Worm (Caenorhabditis elegans) whole organism, L3 larva: ENCODE data around the gene madf-5.

Source experiments
- R02D3.7 ChIP-seq: fragments of 150-350 bp; optimal IDR thresholded peaks from 2 replicates; lab custom pipeline; 2014; ENCODE audit warnings: missing biosample characterization, missing genetic modification characterization
- ceh-16 ChIP-seq: sonication (generic microtip); optimal IDR thresholded peaks from 2 replicates; lab custom pipeline; 2017; ENCODE audit warnings: missing biosample characterization, missing genetic modification characterization
- ceh-28 ChIP-seq: fragments of 150-350 bp; optimal IDR thresholded peaks from 2 replicates; lab custom pipeline; 2014; ENCODE audit warnings: missing biosample characterization, missing genetic modification reagents, missing genetic modification characterization
- ceh-82 ChIP-seq: fragments of 150-350 bp; optimal IDR thresholded peaks from 2 replicates; lab custom pipeline; 2014; ENCODE audit warnings: missing biosample characterization, missing genetic modification characterization
- ceh-9 ChIP-seq: sonication (generic microtip); optimal IDR thresholded peaks from 2 replicates; lab custom pipeline; 2018; ENCODE audit warnings: missing biosample characterization, missing genetic modification characterization
- daf-12 ChIP-seq: fragments of 150-350 bp; optimal IDR thresholded peaks from 2 replicates; lab custom pipeline; 2014; ENCODE audit warnings: missing biosample characterization, missing genetic modification reagents, missing genetic modification characterization
- elt-1 ChIP-seq: fragments of 150-350 bp; optimal IDR thresholded peaks from 2 replicates; lab custom pipeline; 2014; ENCODE audit warnings: missing biosample characterization, missing genetic modification characterization
- elt-3 ChIP-seq, 3 experiments: fragments of 150-350 bp in 1 of 3; sonication (generic microtip) in 2 of 3; optimal IDR thresholded peaks; 2 replicates in 2 of 3; 4 replicates in 1 of 3; lab custom pipeline; 2014 to 2017; ENCODE audit warnings: missing biosample characterization in 3 of 3, missing genetic modification characterization in 3 of 3
- fkh-2 ChIP-seq: fragments of 150-350 bp; optimal IDR thresholded peaks from 2 replicates; lab custom pipeline; 2014; ENCODE audit warnings: missing biosample characterization, missing genetic modification reagents, missing genetic modification characterization
- hmg-11 ChIP-seq: sonication (generic microtip); optimal IDR thresholded peaks from 2 replicates; lab custom pipeline; 2016; ENCODE audit warnings: missing genetic modification characterization, missing compliant biosample characterization
- jun-1 ChIP-seq: fragments of 150-350 bp; optimal IDR thresholded peaks from 2 replicates; lab custom pipeline; 2014; ENCODE audit warnings: missing biosample characterization, missing genetic modification reagents, missing genetic modification characterization
- lin-15B ChIP-seq: fragments of 150-350 bp; optimal IDR thresholded peaks from 2 replicates; lab custom pipeline; 2014; ENCODE audit warnings: missing biosample characterization, missing genetic modification characterization
- lsy-12 ChIP-seq: sonication (generic microtip); optimal IDR thresholded peaks from 2 replicates; lab custom pipeline; 2016; ENCODE audit warnings: mild to moderate bottlenecking, missing genetic modification characterization, missing compliant biosample characterization
- mdl-1 ChIP-seq: fragments of 150-350 bp; optimal IDR thresholded peaks from 2 replicates; lab custom pipeline; 2014; ENCODE audit warnings: missing biosample characterization, missing genetic modification characterization
- mml-1 ChIP-seq: fragments of 150-350 bp; sonication (generic microtip); optimal IDR thresholded peaks from 3 replicates; lab custom pipeline; 2014; ENCODE audit warnings: missing biosample characterization, missing genetic modification characterization
- nfya-1 ChIP-seq: sonication (generic microtip); optimal IDR thresholded peaks from 2 replicates; lab custom pipeline; 2017; ENCODE audit warnings: missing genetic modification characterization, mild to moderate bottlenecking, missing compliant biosample characterization, antibody characterized with exemption, moderate library complexity; ENCODE audit not compliant: insufficient read depth
- nhr-12 ChIP-seq: fragments of 150-350 bp; optimal IDR thresholded peaks from 2 replicates; lab custom pipeline; 2014; ENCODE audit warnings: missing biosample characterization, missing genetic modification characterization
- nhr-23 ChIP-seq: fragments of 150-350 bp; optimal IDR thresholded peaks from 2 replicates; lab custom pipeline; 2014; ENCODE audit warnings: missing biosample characterization, missing genetic modification reagents, missing genetic modification characterization
- nhr-237 ChIP-seq: fragments of 150-350 bp; optimal IDR thresholded peaks from 2 replicates; lab custom pipeline; 2014; ENCODE audit warnings: missing biosample characterization, missing genetic modification characterization
- nhr-25 ChIP-seq: sonication (generic microtip); optimal IDR thresholded peaks from 2 replicates; lab custom pipeline; 2017; ENCODE audit warnings: missing biosample characterization, missing genetic modification characterization
- nhr-28 ChIP-seq: fragments of 150-350 bp; optimal IDR thresholded peaks from 2 replicates; lab custom pipeline; 2014; ENCODE audit warnings: missing biosample characterization, missing genetic modification characterization
- nhr-67 ChIP-seq: fragments of 150-350 bp; optimal IDR thresholded peaks from 2 replicates; lab custom pipeline; 2014; ENCODE audit warnings: missing biosample characterization, missing genetic modification characterization
- nhr-77 ChIP-seq: fragments of 150-350 bp; optimal IDR thresholded peaks from 2 replicates; lab custom pipeline; 2014; ENCODE audit warnings: missing biosample characterization, missing genetic modification characterization
- pqm-1 ChIP-seq: fragments of 150-350 bp; optimal IDR thresholded peaks from 2 replicates; lab custom pipeline; 2017; ENCODE audit warnings: missing biosample characterization, missing genetic modification characterization, inconsistent platforms
- sea-2 ChIP-seq: fragments of 150-350 bp; sonication (generic microtip); optimal IDR thresholded peaks from 4 replicates; lab custom pipeline; 2014; ENCODE audit warnings: missing biosample characterization, missing genetic modification reagents, missing genetic modification characterization
- skn-1 ChIP-seq: fragments of 150-350 bp; optimal IDR thresholded peaks from 2 replicates; lab custom pipeline; 2014; ENCODE audit warnings: missing biosample characterization, missing genetic modification characterization
- snpc-4 ChIP-seq: fragments of 150-350 bp; optimal IDR thresholded peaks from 2 replicates; lab custom pipeline; 2014; ENCODE audit warnings: missing biosample characterization, missing genetic modification characterization
- tbx-2 ChIP-seq: sonication (generic microtip); optimal IDR thresholded peaks from 2 replicates; lab custom pipeline; 2016; ENCODE audit warnings: mild to moderate bottlenecking, missing genetic modification characterization, missing compliant biosample characterization
- unc-39 ChIP-seq: sonication (generic microtip); optimal IDR thresholded peaks from 4 replicates; lab custom pipeline; 2017; ENCODE audit warnings: missing biosample characterization, missing genetic modification characterization
- unc-62 ChIP-seq: fragments of 150-350 bp; sonication (generic microtip); optimal IDR thresholded peaks from 4 replicates; lab custom pipeline; 2014; ENCODE audit warnings: missing biosample characterization, missing genetic modification reagents, missing genetic modification characterization
- zag-1 ChIP-seq: fragments of 150-350 bp; optimal IDR thresholded peaks from 2 replicates; lab custom pipeline; 2014; ENCODE audit warnings: missing biosample characterization, missing genetic modification characterization
- ztf-11 ChIP-seq: fragments of 150-350 bp; optimal IDR thresholded peaks from 2 replicates; lab custom pipeline; 2014; ENCODE audit warnings: missing biosample characterization, missing genetic modification characterization
- ztf-4 ChIP-seq: fragments of 150-350 bp; optimal IDR thresholded peaks from 2 replicates; lab custom pipeline; 2014; ENCODE audit warnings: missing biosample characterization, missing genetic modification characterization

madf-5 gene

DNA sequence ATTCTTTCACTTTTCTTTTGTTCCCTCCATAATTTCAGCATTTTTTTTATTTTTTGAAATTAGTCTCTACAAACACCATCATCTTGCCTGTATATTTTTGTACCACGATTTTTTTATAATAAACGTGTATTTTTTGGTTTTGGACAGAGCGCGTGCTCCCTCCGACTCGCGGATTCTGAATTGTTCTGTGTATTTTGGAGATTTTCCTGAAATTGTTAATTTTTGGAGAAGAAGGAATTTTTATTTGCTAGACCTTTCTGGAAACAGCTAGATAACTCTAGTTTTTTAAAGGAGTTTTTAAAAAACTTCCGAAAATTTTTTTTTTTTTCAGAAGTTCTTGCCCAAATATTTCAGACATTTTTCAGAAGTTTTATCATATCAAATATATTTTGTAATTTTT, 3.0 kb downstream of the madf-5 start, which contains the start of gene C01G12.13:
Gene C01G12.13 (plus strand): TSS at position 301 of the 400 bp plus-strand sequence.
- TF ChIP-seq ztf-4 (tag; lab: Kevin White, UChicago): no peak
- TF ChIP-seq nhr-67 (tag; lab: Kevin White, UChicago): no peak
- no peak for TF ChIP-seq ztf-11 (tag; lab: Kevin White, UChicago)
- TF ChIP-seq lin-15B (tag; lab: Kevin White, UChicago): no peak

DNA sequence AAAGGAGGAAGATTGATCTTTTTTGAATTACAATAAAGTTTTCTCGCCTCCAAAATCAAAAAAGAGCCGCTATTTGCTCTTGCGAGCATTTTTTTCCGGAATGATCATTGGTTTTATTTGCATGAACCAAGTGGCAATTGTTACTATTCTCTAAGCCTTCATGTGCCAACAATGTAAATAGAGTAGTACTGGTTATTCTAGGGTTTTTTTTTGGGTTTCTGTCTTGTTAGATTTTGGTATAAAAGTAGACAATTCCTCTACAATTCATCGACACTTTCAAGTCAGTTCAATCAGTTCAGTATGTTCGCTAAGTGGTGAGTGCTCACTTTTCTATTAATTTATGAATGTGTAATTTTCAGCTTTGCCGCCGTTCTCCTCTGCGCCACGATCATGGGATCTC, 4.6 kb downstream of the madf-5 start, which contains the start of gene nspb-7:
Gene nspb-7 (plus strand): TSS at position 301 of the 400 bp plus-strand sequence.
- TF ChIP-seq unc-39 (no peak), nhr-25 (no peak)

DNA sequence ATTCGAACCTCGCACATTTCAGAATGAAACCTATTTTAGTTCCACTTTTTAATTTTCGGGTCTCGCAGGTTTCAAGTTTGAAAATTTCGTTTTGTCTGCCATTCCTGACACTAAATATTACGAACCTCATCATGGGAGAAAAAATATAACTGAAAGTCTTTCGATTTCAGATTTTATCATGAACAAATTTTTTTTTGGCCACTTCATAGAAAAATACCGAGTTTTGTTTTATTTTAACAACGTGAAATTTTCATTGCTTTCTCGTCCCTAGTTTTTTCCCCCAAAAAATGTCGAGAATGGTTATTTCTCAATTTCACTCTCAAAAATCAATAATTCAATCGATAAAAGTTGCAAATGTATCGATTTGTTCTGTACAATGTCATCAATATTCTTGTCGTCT, 5.3 kb downstream of the madf-5 start, which contains the start of gene C01G12.9:
Gene C01G12.9 (plus strand): TSS at position 301 of the 400 bp plus-strand sequence.
- TF ChIP-seq unc-39: no peak
- TF ChIP-seq ztf-11 (tag; lab: Kevin White, UChicago): no peak
- no peak for TF ChIP-seq zag-1 (tag; lab: Kevin White, UChicago)
- no peak for TF ChIP-seq jun-1 (tag; lab: Kevin White, UChicago)
- TF ChIP-seq lsy-12 (tag; lab: Kevin White, UChicago): no peak
- no peak for TF ChIP-seq ceh-82 (tag; lab: Kevin White, UChicago)
- TF ChIP-seq ceh-28: no peak
- TF ChIP-seq nhr-23 (tag; lab: Kevin White, UChicago): no peak
- no peak for TF ChIP-seq ceh-16 (tag; lab: Kevin White, UChicago)
- TF ChIP-seq R02D3.7 (tag; lab: Kevin White, UChicago): no peak
- no peak for TF ChIP-seq nhr-77 (tag; lab: Kevin White, UChicago)
- TF ChIP-seq fkh-2 (tag; lab: Kevin White, UChicago): no peak
- TF ChIP-seq hmg-11 (tag; lab: Kevin White, UChicago): no peak
- TF ChIP-seq pqm-1 (tag; lab: Kevin White, UChicago): no peak
- no peak for TF ChIP-seq daf-12 (tag; lab: Kevin White, UChicago)
- TF ChIP-seq, all 47 proteins: peak for 0

DNA sequence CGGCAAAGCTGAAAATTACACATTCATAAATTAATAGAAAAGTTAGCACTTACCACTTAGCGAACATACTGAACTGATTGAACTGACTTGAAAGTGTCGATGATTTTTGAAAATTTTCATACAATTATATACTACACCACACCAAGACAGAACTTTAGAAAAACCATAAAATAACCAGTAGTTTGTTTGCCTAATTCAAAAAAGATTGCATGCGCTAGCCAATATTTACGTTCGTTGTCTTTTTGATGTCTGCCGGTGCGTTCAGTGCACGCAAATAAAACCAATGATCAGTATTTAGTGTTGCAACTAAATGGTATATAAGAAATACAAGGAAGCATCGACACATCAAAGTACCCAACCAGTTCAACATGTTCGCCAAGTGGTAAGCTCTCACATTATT, 7.1 kb downstream of the madf-5 start, which contains the start of the genes nspb-8 and nspb-9:
Gene nspb-8 (minus strand): TSS at position 101 of the 400 bp plus-strand sequence.
Gene nspb-9 (plus strand): TSS at position 311 of the 400 bp plus-strand sequence.
- TF ChIP-seq ztf-11 (tag; lab: Kevin White, UChicago) (no peak), hmg-11 (tag; lab: Kevin White, UChicago) (no peak), mdl-1 (tag; lab: Kevin White, UChicago) (no peak), mml-1 (no peak), nhr-28 (no peak), nhr-77 (tag; lab: Kevin White, UChicago) (no peak), unc-62 (GFP tag; lab: Kevin White, UChicago) (no peak), nfya-1 (tag; lab: Kevin White, UChicago) (no peak), lsy-12 (tag; lab: Kevin White, UChicago) (no peak), nhr-67 (tag; lab: Kevin White, UChicago) (no peak), jun-1 (tag; lab: Kevin White, UChicago) (no peak), snpc-4 (tag; lab: Kevin White, UChicago) (no peak), sea-2 (GFP tag; lab: Kevin White, UChicago) (no peak), elt-3 (tag; optimal IDR thresholded peaks at IDR 0.05; lab: Kevin White, UChicago) (no peak), pqm-1 (tag; lab: Kevin White, UChicago) (no peak), nhr-25 (no peak), skn-1 (no peak), nhr-12 (tag; lab: Kevin White, UChicago) (no peak)

DNA sequence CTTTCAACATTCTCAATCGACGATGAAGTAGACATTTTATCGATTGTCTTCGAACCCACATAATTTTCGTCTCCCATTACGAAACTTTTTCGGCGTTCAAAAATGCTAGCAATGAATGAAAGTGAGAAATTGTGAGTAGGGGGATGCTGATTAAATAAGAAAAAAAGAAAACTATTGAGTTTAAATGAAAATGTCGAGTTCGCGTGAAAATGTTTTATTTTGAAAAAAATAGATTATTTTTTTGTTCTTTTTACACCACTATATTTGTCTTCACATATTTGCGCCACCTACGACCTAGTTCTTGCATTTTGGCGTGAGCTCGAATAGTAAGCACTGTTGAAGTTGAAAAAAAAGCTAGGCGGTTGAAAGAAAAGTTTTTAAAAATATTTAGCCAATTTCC, 8.8 kb downstream of the madf-5 start, which contains the start of gene C01G12.3:
Gene C01G12.3 (minus strand): TSS at position 101 of the 400 bp plus-strand sequence.
- no peak for TF ChIP-seq nhr-25
- TF ChIP-seq nhr-237 (tag; lab: Kevin White, UChicago): no peak
- no peak for TF ChIP-seq ceh-9
- TF ChIP-seq tbx-2 (tag; lab: Kevin White, UChicago): no peak

DNA sequence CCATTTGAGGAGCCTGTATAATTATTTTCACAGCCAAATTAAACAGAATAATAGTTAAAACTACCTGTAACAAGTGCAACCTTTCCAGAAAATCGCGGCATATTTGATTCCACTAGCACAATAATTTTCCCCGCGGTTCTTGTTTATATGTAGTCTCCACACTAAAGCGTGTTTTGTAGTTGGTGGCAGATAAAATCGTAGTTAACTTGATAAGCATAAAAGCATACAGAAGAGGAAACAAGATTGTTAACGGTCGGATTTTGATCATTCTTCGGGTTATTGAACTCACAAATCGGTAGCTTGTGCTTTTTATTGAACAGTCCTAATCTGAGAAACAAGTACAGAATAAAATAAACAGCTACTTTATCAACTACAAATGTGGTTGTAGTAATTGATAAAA, 14.0 kb downstream of the madf-5 start, which contains the start of gene C01G12.5:
Gene C01G12.5 (minus strand): TSS at position 101 of the 400 bp plus-strand sequence.
- TF ChIP-seq zag-1 (tag; lab: Kevin White, UChicago) (no peak), elt-1 (tag; lab: Kevin White, UChicago) (no peak), ceh-82 (tag; lab: Kevin White, UChicago) (no peak), unc-39 (no peak)
